Worm (Caenorhabditis elegans) whole organism, mixed stage, embryonic: ENCODE results near the gene Y25C1A.6.

Source experiments
- blmp-1 ChIP-seq: fragments of 150-350 bp; optimal IDR thresholded peaks from 2 replicates; lab custom pipeline; 2014; ENCODE audit warnings: missing biosample characterization, missing genetic modification characterization
- elt-3 ChIP-seq: fragments of 150-350 bp; optimal IDR thresholded peaks from 2 replicates; lab custom pipeline; 2014; ENCODE audit warnings: missing biosample characterization, missing genetic modification characterization
- lin-32 ChIP-seq: fragments of 200-800 bp; sonication (Bioruptor generic); optimal IDR thresholded peaks from 2 replicates; lab custom pipeline; 2018; ENCODE audit warnings: mild to moderate bottlenecking, missing genetic modification characterization, missing compliant biosample characterization
- lsy-2 ChIP-seq: fragments of 150-350 bp; optimal IDR thresholded peaks from 2 replicates; lab custom pipeline; 2014; ENCODE audit warnings: missing biosample characterization, missing genetic modification characterization
- nhr-237 ChIP-seq: fragments of 150-350 bp; optimal IDR thresholded peaks from 2 replicates; lab custom pipeline; 2014; ENCODE audit warnings: missing biosample characterization, missing genetic modification characterization
- nhr-28 ChIP-seq: fragments of 150-350 bp; optimal IDR thresholded peaks from 2 replicates; lab custom pipeline; 2014; ENCODE audit warnings: missing biosample characterization, missing genetic modification characterization
- nhr-76 ChIP-seq: sonication (generic microtip); optimal IDR thresholded peaks from 2 replicates; lab custom pipeline; 2017; ENCODE audit warnings: missing biosample characterization, missing genetic modification characterization
- pha-4 ChIP-seq: fragments of 150-350 bp; optimal IDR thresholded peaks from 2 replicates; lab custom pipeline; 2018; ENCODE audit warnings: missing biosample characterization, missing genetic modification reagents, missing genetic modification characterization
- snpc-4 ChIP-seq: fragments of 150-350 bp; optimal IDR thresholded peaks from 2 replicates; lab custom pipeline; 2014; ENCODE audit warnings: missing biosample characterization, missing genetic modification characterization
- unc-62 ChIP-seq: fragments of 150-350 bp; optimal IDR thresholded peaks from 2 replicates; lab custom pipeline; 2014; ENCODE audit warnings: missing biosample characterization, missing genetic modification reagents, missing genetic modification characterization
- zip-8 ChIP-seq: fragments of 150-350 bp; optimal IDR thresholded peaks from 2 replicates; lab custom pipeline; 2014; ENCODE audit warnings: missing biosample characterization, missing genetic modification characterization
- ztf-11 ChIP-seq: fragments of 150-350 bp; optimal IDR thresholded peaks from 2 replicates; lab custom pipeline; 2014; ENCODE audit warnings: missing biosample characterization, missing genetic modification characterization

- TF ChIP-seq ztf-11 (tag; lab: Kevin White, UChicago) (no peak), unc-62 (GFP tag; lab: Kevin White, UChicago) (no peak), nhr-28 (tag; lab: Kevin White, UChicago) (no peak), blmp-1 (tag; lab: Kevin White, UChicago) (no peak), pha-4 (no peak), lin-32 (no peak), nhr-237 (no peak), snpc-4 (tag; lab: Kevin White, UChicago) (no peak), zip-8 (tag; lab: Kevin White, UChicago) (no peak), elt-3 (tag; lab: Kevin White, UChicago) (no peak), nhr-76 (tag; lab: Kevin White, UChicago) (no peak), lsy-2 (tag; lab: Kevin White, UChicago) (no peak)
Observed at ce11 chrII:3067896-3068295, 7.0 kb downstream of the Y25C1A.6 start.
